Worm (Caenorhabditis elegans) whole organism, young adult: ENCODE data around the gene srw-24.

ENCODE experiments used
- B0336.3 ChIP-seq: fragments of 200-800 bp; sonication (Bioruptor generic); IDR thresholded peaks from 2 replicates; pipeline ENCODE4 v1.3.6; 2022; ENCODE audit warnings: missing genetic modification characterization, missing compliant biosample characterization
- cebp-1 ChIP-seq, 2 experiments: fragments of 200-800 bp in 1 of 2; sonication (Bioruptor generic) in 1 of 2; sonication (generic microtip) in 1 of 2; IDR thresholded peaks in 1 of 2; optimal IDR thresholded peaks in 1 of 2; 2 replicates each; pipeline versions ENCODE4 v1.3.6 to Lab custom; 2017 to 2022; ENCODE audit warnings: missing compliant biosample characterization in 2 of 2, missing genetic modification characterization in 2 of 2, mild to moderate bottlenecking in 1 of 2, missing genetic modification reagents in 1 of 2, moderate library complexity in 1 of 2
- ceh-79 ChIP-seq: sonication (generic microtip); optimal IDR thresholded peaks from 2 replicates; lab custom pipeline; 2017; ENCODE audit warnings: mild to moderate bottlenecking, missing genetic modification characterization, missing compliant biosample characterization
- dpff-1 ChIP-seq: sonication (generic microtip); optimal IDR thresholded peaks from 2 replicates; lab custom pipeline; 2017; ENCODE audit warnings: mild to moderate bottlenecking, missing genetic modification characterization, missing compliant biosample characterization
- egrh-3 ChIP-seq: fragments of 200-800 bp; sonication (Bioruptor generic); IDR thresholded peaks from 2 replicates; pipeline ENCODE4 v1.3.6; 2022; ENCODE audit warnings: missing genetic modification reagents, missing genetic modification characterization, missing compliant biosample characterization
- let-526 ChIP-seq: fragments of 200-800 bp; sonication (Bioruptor generic); IDR thresholded peaks from 2 replicates; pipeline ENCODE4 v1.3.6; 2022; ENCODE audit warnings: missing genetic modification reagents, missing genetic modification characterization, missing compliant biosample characterization
- unc-130 ChIP-seq: sonication (generic microtip); optimal IDR thresholded peaks from 2 replicates; lab custom pipeline; 2016; ENCODE audit warnings: missing genetic modification reagents, missing genetic modification characterization, missing compliant biosample characterization
- ztf-22 ChIP-seq: fragments of 200-800 bp; sonication (Bioruptor generic); optimal IDR thresholded peaks from 2 replicates; lab custom pipeline; 2018; ENCODE audit warnings: mild to moderate bottlenecking, missing genetic modification characterization, moderate library complexity, missing compliant biosample characterization

DNA sequence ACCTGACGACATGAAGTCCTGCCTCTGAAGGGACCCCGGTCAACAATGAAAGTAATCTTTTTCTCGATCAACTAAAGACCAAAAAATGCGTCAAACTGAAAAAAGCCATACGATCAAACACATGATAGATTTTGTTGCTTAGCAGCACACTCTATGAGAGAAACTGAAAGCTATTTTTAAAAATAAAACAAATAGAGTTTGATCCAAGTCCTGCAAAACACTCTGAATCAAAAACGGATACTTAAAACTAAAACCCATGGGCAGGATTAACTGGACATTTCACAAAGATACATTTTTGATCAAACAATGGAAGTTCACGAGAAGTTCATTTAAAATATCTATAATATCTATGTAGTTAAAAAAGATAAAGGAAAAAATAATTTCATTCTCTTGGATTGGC, 43.6 kb downstream of the srw-24 start, which contains the start of gene T10H4.13:
- TF ChIP-seq ztf-22 (no peak), egrh-3 (no peak), cebp-1 (GFP tag; IDR thresholded peaks at IDR 0.05; lab: Robert Waterston, UW) (no peak), cebp-1 (tag; optimal IDR thresholded peaks at IDR 0.05; lab: Kevin White, UChicago) (no peak), B0336.3 (GFP tag; lab: Robert Waterston, UW) (no peak), let-526 (GFP tag; lab: Robert Waterston, UW) (no peak), unc-130 (GFP tag; lab: Kevin White, UChicago) (no peak), ceh-79 (tag; lab: Kevin White, UChicago) (no peak), dpff-1 (no peak)
